Fruit fly (Drosophila melanogaster) whole organism, prepupa: Measurements from ENCODE around the gene CG12355.

Experiments
- Blimp-1 ChIP-seq: fragments of 200-800 bp; sonication (Bioruptor generic); optimal IDR thresholded peaks from 3 replicates; lab custom pipeline; 2017; ENCODE audit warnings: missing biosample characterization, missing genetic modification characterization, mild to moderate bottlenecking, moderate library complexity, missing genetic modification reagents
- CG10669 ChIP-seq: fragments of 200-800 bp; sonication (Bioruptor generic); optimal IDR thresholded peaks from 3 replicates; lab custom pipeline; 2018; ENCODE audit warnings: missing biosample characterization, mild to moderate bottlenecking, missing genetic modification characterization, moderate library complexity
- CG11294 ChIP-seq: fragments of 200-800 bp; sonication (Bioruptor generic); IDR thresholded peaks from 2 replicates; pipeline ENCODE4 v1.3.6; 2022; ENCODE audit warnings: missing biosample characterization, missing genetic modification characterization
- CG11902 ChIP-seq: fragments of 200-800 bp; sonication (Bioruptor generic); optimal IDR thresholded peaks from 3 replicates; lab custom pipeline; 2016; ENCODE audit warnings: missing biosample characterization, missing genetic modification characterization
- CG15336 ChIP-seq: fragments of 200-800 bp; sonication (Bioruptor generic); IDR thresholded peaks from 2 replicates; pipeline ENCODE4 v1.3.6; 2022; ENCODE audit warnings: missing biosample characterization, missing genetic modification characterization
- CG16779 ChIP-seq: fragments of 200-800 bp; sonication (Bioruptor generic); optimal IDR thresholded peaks from 3 replicates; lab custom pipeline; 2017; ENCODE audit warnings: missing biosample characterization, mild to moderate bottlenecking, missing genetic modification characterization
- CG3032 ChIP-seq: fragments of 200-800 bp; optimal IDR thresholded peaks from 2 replicates; lab custom pipeline; 2019; ENCODE audit warnings: missing biosample characterization, mild to moderate bottlenecking, missing genetic modification characterization, moderate library complexity
- CG31627 ChIP-seq: fragments of 200-800 bp; sonication (Bioruptor generic); optimal IDR thresholded peaks from 3 replicates; lab custom pipeline; 2016; ENCODE audit warnings: missing biosample characterization, missing genetic modification characterization
- CG32006 ChIP-seq: fragments of 200-800 bp; sonication (Bioruptor generic); optimal IDR thresholded peaks from 3 replicates; lab custom pipeline; 2017; ENCODE audit warnings: missing biosample characterization, mild to moderate bottlenecking, missing genetic modification characterization
- CG3919 ChIP-seq: fragments of 200-800 bp; sonication (Bioruptor generic); optimal IDR thresholded peaks from 3 replicates; lab custom pipeline; 2016; ENCODE audit warnings: missing biosample characterization, missing genetic modification characterization
- CG4318 ChIP-seq: fragments of 200-800 bp; sonication (Bioruptor generic); optimal IDR thresholded peaks from 3 replicates; lab custom pipeline; 2017; ENCODE audit warnings: missing biosample characterization, mild to moderate bottlenecking, missing genetic modification characterization
- CG6792 ChIP-seq: fragments of 200-800 bp; sonication (Bioruptor generic); optimal IDR thresholded peaks from 3 replicates; lab custom pipeline; 2016; ENCODE audit warnings: missing biosample characterization, missing genetic modification characterization
- CG7368 ChIP-seq: fragments of 200-800 bp; sonication (Bioruptor generic); optimal IDR thresholded peaks from 3 replicates; lab custom pipeline; 2016; ENCODE audit warnings: missing biosample characterization, missing genetic modification characterization
- CG8319 ChIP-seq: fragments of 200-800 bp; sonication (Bioruptor generic); optimal IDR thresholded peaks from 3 replicates; lab custom pipeline; 2016; ENCODE audit warnings: missing biosample characterization, missing genetic modification characterization
- CG9139 ChIP-seq: fragments of 200-800 bp; sonication (Bioruptor generic); optimal IDR thresholded peaks from 3 replicates; lab custom pipeline; 2017; ENCODE audit warnings: missing biosample characterization, mild to moderate bottlenecking, missing genetic modification characterization
- Eip75B ChIP-seq: fragments of 200-800 bp; sonication (Bioruptor generic); optimal IDR thresholded peaks from 3 replicates; lab custom pipeline; 2016; ENCODE audit warnings: missing biosample characterization, missing genetic modification characterization
- Eip93F ChIP-seq: fragments of 200-800 bp; sonication (Bioruptor generic); optimal IDR thresholded peaks from 2 replicates; lab custom pipeline; 2016; ENCODE audit warnings: missing biosample characterization, mild to moderate bottlenecking, missing genetic modification characterization
- Ets21C ChIP-seq: fragments of 200-800 bp; sonication (Bioruptor generic); optimal IDR thresholded peaks from 3 replicates; lab custom pipeline; 2016; ENCODE audit warnings: missing biosample characterization, missing genetic modification characterization
- Ets96B ChIP-seq: fragments of 200-800 bp; optimal IDR thresholded peaks from 2 replicates; lab custom pipeline; 2019; ENCODE audit warnings: missing biosample characterization, mild to moderate bottlenecking, missing genetic modification characterization, moderate library complexity
- Gug ChIP-seq: fragments of 200-800 bp; sonication (Bioruptor generic); IDR thresholded peaks from 2 replicates; pipeline ENCODE4 v1.3.6; 2022; ENCODE audit warnings: missing biosample characterization, missing genetic modification characterization
- Hr38 ChIP-seq: sonication (Bioruptor generic); optimal IDR thresholded peaks from 2 replicates; lab custom pipeline; 2016; ENCODE audit warnings: missing biosample characterization, missing genetic modification characterization
- Hr39 ChIP-seq: fragments of 200-800 bp; sonication (Bioruptor generic); optimal IDR thresholded peaks from 2 replicates; lab custom pipeline; 2016; ENCODE audit warnings: missing biosample characterization, missing genetic modification characterization
- Lpt ChIP-seq: fragments of 200-800 bp; sonication (Bioruptor generic); optimal IDR thresholded peaks from 3 replicates; lab custom pipeline; 2016; ENCODE audit warnings: missing biosample characterization, missing genetic modification characterization
- Met ChIP-seq: fragments of 200-800 bp; sonication (Bioruptor generic); optimal IDR thresholded peaks from 3 replicates; lab custom pipeline; 2016; ENCODE audit warnings: missing biosample characterization, missing genetic modification characterization
- OdsH ChIP-seq: fragments of 200-800 bp; sonication (Bioruptor generic); optimal IDR thresholded peaks from 3 replicates; lab custom pipeline; 2016; ENCODE audit warnings: missing biosample characterization, missing genetic modification characterization
- Smox ChIP-seq: fragments of 200-800 bp; sonication (Bioruptor generic); optimal IDR thresholded peaks from 3 replicates; lab custom pipeline; 2016; ENCODE audit warnings: missing biosample characterization, missing genetic modification characterization
- Sox102F ChIP-seq: fragments of 200-800 bp; sonication (Bioruptor generic); optimal IDR thresholded peaks from 2 replicates; lab custom pipeline; 2016; ENCODE audit warnings: missing biosample characterization, mild to moderate bottlenecking, missing genetic modification characterization
- Sox14 ChIP-seq: fragments of 200-800 bp; sonication (Bioruptor generic); optimal IDR thresholded peaks from 3 replicates; lab custom pipeline; 2016; ENCODE audit warnings: missing biosample characterization, missing genetic modification characterization
- Sox15 ChIP-seq: fragments of 200-800 bp; sonication (Bioruptor generic); optimal IDR thresholded peaks from 3 replicates; lab custom pipeline; 2016; ENCODE audit warnings: missing biosample characterization, missing genetic modification characterization
- achi ChIP-seq: fragments of 200-800 bp; sonication (Bioruptor generic); optimal IDR thresholded peaks from 3 replicates; lab custom pipeline; 2016; ENCODE audit warnings: missing biosample characterization, missing genetic modification characterization
- acj6 ChIP-seq: fragments of 200-800 bp; sonication (Bioruptor generic); optimal IDR thresholded peaks from 3 replicates; lab custom pipeline; 2016; ENCODE audit warnings: missing biosample characterization, missing genetic modification characterization
- cyc ChIP-seq: fragments of 200-800 bp; sonication (Bioruptor generic); optimal IDR thresholded peaks from 3 replicates; lab custom pipeline; 2016; ENCODE audit warnings: missing biosample characterization, missing genetic modification characterization
- dac ChIP-seq: fragments of 200-800 bp; sonication (Bioruptor generic); optimal IDR thresholded peaks from 2 replicates; lab custom pipeline; 2017; ENCODE audit warnings: missing biosample characterization, mild to moderate bottlenecking, missing genetic modification characterization
- dsx ChIP-seq: fragments of 200-800 bp; optimal IDR thresholded peaks from 3 replicates; lab custom pipeline; 2019; ENCODE audit warnings: missing biosample characterization, mild to moderate bottlenecking, missing genetic modification characterization, moderate library complexity; ENCODE audit not compliant: poor library complexity, severe bottlenecking
- eg ChIP-seq: fragments of 200-800 bp; sonication (Bioruptor generic); IDR thresholded peaks from 3 replicates; pipeline ENCODE4 v1.3.6; 2022; ENCODE audit warnings: missing biosample characterization, missing genetic modification characterization
- esn ChIP-seq: fragments of 200-800 bp; sonication (Bioruptor generic); optimal IDR thresholded peaks from 2 replicates; lab custom pipeline; 2016; ENCODE audit warnings: missing biosample characterization, mild to moderate bottlenecking, missing genetic modification characterization, moderate library complexity
- fd85E ChIP-seq: fragments of 200-800 bp; sonication (Bioruptor generic); optimal IDR thresholded peaks from 3 replicates; lab custom pipeline; 2016; ENCODE audit warnings: missing biosample characterization, missing genetic modification characterization
- fkh ChIP-seq: fragments of 200-800 bp; sonication (Bioruptor generic); optimal IDR thresholded peaks from 3 replicates; lab custom pipeline; 2017; ENCODE audit warnings: missing biosample characterization, mild to moderate bottlenecking, missing genetic modification characterization, moderate library complexity
- lz ChIP-seq: fragments of 200-800 bp; sonication (Bioruptor generic); optimal IDR thresholded peaks from 3 replicates; lab custom pipeline; 2016; ENCODE audit warnings: missing biosample characterization, missing genetic modification characterization
- net ChIP-seq: fragments of 200-800 bp; sonication (Bioruptor generic); optimal IDR thresholded peaks from 3 replicates; lab custom pipeline; 2016; ENCODE audit warnings: missing biosample characterization, missing genetic modification characterization
- salr ChIP-seq, 2 experiments: fragments of 200-800 bp; sonication (Bioruptor generic); optimal IDR thresholded peaks; 3 replicates each; lab custom pipeline; 2016 to 2018; ENCODE audit warnings: missing biosample characterization in 2 of 2, missing genetic modification characterization in 2 of 2, mild to moderate bottlenecking in 1 of 2
- spab ChIP-seq: fragments of 200-800 bp; sonication (Bioruptor generic); optimal IDR thresholded peaks from 2 replicates; lab custom pipeline; 2017; ENCODE audit warnings: missing biosample characterization, mild to moderate bottlenecking, missing genetic modification characterization, missing genetic modification reagents
- svp ChIP-seq: fragments of 200-800 bp; sonication (Bioruptor generic); peaks from one replicate; lab custom pipeline; 2016; ENCODE audit warnings: missing biosample characterization, missing genetic modification characterization
- topi ChIP-seq: fragments of 200-800 bp; sonication (Bioruptor generic); optimal IDR thresholded peaks from 3 replicates; lab custom pipeline; 2016; ENCODE audit warnings: missing biosample characterization, missing genetic modification characterization
- vri ChIP-seq: fragments of 200-800 bp; sonication (Bioruptor generic); optimal IDR thresholded peaks from 3 replicates; lab custom pipeline; 2016; ENCODE audit warnings: missing biosample characterization, mild to moderate bottlenecking, missing genetic modification characterization

CG12355 gene

DNA sequence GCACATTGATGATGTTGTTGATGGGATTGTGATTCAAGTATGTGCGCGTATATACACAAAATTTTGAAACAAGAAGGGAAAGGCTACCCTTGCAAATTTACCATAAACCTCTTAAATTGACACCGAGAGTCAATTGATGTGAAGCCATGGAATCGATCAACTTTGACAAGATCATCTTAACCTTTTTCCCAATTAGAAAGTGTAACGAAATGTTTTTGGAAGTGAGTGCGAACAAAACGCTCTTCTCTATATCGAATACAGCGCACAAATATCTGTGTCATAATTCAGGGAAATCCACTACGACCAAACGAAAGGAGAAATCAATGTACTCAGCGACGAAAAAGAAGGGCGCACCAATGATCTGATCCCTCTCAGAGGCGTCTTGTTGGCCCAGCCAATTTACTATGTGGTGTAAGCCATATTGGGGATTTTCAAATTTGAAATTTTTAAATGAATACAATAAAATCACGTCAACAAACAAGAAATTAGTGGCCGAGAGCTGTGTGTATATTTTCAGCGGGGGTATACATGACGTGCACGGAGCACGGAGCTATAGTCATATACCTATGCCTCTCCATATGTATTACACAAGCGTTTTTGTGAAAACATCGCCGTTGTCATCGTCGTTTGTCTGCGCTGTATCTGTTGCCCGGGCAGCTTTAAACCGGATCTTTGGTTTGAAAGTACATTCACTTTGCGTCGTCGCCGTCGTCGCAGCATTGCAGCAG is 38.2 kb upstream of the CG12355 start (continued):
- TF ChIP-seq CG15336 (GFP tag; lab: Robert Waterston, UW): peak; percentile 74
- peak; percentile 54 for TF ChIP-seq dsx (GFP tag; lab: Kevin White, UChicago)
- peak; percentile 52 for TF ChIP-seq Blimp-1 (GFP tag; lab: Kevin White, UChicago)
- peak; percentile 86 for TF ChIP-seq CG31627 (GFP tag; lab: Kevin White, UChicago)
- TF ChIP-seq Met (GFP tag; lab: Kevin White, UChicago): peak; percentile 90
- peak; percentile 82 for TF ChIP-seq Eip75B (GFP tag; lab: Kevin White, UChicago)
- TF ChIP-seq CG7368 (GFP tag; lab: Kevin White, UChicago): peak; percentile 73
- peak; percentile 25 to 31 for TF ChIP-seq salr (GFP tag; optimal IDR thresholded peaks at IDR 0.05; lab: Kevin White, UChicago)
- TF ChIP-seq Hr38 (GFP tag; lab: Kevin White, UChicago): no peak
- TF ChIP-seq vri: peak; percentile 82
- peak; percentile 66 for TF ChIP-seq Ets96B
- TF ChIP-seq net (GFP tag; lab: Kevin White, UChicago): peak; percentile 50
- TF ChIP-seq dac (GFP tag; lab: Kevin White, UChicago): peak; percentile 61
- TF ChIP-seq Sox102F (GFP tag; lab: Kevin White, UChicago): peak; percentile 80
- no peak for TF ChIP-seq fd85E (GFP tag; lab: Kevin White, UChicago)
- TF ChIP-seq topi (GFP tag; lab: Kevin White, UChicago): peak; percentile 84
- peak; percentile 89 for TF ChIP-seq Hr39 (GFP tag; lab: Kevin White, UChicago)
- TF ChIP-seq Eip93F (GFP tag; lab: Kevin White, UChicago): no peak
- TF ChIP-seq eg (GFP tag; lab: Robert Waterston, UW): peak; percentile 39; the same call in 2 of the 3 replicates
- TF ChIP-seq fkh (GFP tag; lab: Kevin White, UChicago): no peak
- peak; percentile 65 for TF ChIP-seq OdsH
- peak; percentile 88 for TF ChIP-seq Sox14 (GFP tag; lab: Kevin White, UChicago)
- peak; percentile 69 for TF ChIP-seq CG6792 (GFP tag; lab: Kevin White, UChicago)

DNA sequence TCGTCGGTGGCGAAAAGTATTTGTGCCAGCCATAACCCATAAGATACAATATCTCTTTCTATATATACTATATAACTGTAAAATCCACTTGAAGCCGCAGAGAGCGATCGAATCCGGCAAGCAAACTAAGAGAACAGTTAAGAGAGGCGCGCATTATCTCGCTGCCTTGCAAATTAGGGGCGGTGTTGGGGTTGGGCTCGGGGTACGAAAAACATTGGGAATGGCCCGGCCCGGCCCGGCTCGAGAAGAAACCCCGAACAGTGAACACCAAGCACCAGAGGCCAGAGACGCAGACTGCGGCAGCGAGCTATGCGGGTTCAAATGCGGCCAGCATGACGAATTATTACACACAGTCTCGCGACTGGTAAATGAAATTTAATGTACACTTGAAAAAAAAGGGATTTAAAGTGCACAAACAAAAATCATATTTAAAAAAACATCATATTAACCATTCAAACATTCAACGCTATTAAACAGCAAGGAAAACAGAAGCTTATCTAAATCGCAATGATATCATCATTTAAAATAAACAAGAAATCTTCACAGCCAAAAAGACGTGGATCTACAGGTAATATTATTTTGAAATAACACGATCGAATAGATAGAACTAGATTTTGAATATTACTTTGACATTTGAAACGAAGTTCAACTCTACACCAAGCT is 37.1 kb upstream of the CG12355 start:
- TF ChIP-seq Lpt (GFP tag; lab: Kevin White, UChicago) (peak; percentile 31), CG9139 (GFP tag; lab: Kevin White, UChicago) (no peak), vri (peak; percentile 55), CG11294 (peak; percentile 52; the same call in 1 of the 2 replicates), CG3032 (tag; lab: Kevin White, UChicago) (peak; percentile 43), Eip75B (GFP tag; lab: Kevin White, UChicago) (peak; percentile 38), cyc (GFP tag; lab: Kevin White, UChicago) (peak; percentile 65), fkh (GFP tag; lab: Kevin White, UChicago) (no peak), net (GFP tag; lab: Kevin White, UChicago) (no peak), salr (GFP tag; optimal IDR thresholded peaks at IDR 0.05; lab: Kevin White, UChicago) (peak in 1 of 2 experiments; percentile 57), topi (GFP tag; lab: Kevin White, UChicago) (peak; percentile 63), Gug (peak; percentile 58), CG10669 (GFP tag; lab: Kevin White, UChicago) (peak; percentile 35), lz (GFP tag; lab: Kevin White, UChicago) (peak; percentile 25), CG32006 (GFP tag; lab: Kevin White, UChicago) (peak; percentile 68), CG3919 (GFP tag; lab: Kevin White, UChicago) (peak; percentile 66), Sox15 (GFP tag; lab: Kevin White, UChicago) (no peak), CG4318 (GFP tag; lab: Kevin White, UChicago) (peak; percentile 45), Smox (peak; percentile 42), svp (GFP tag; lab: Kevin White, UChicago) (peak; percentile 95), Ets21C (GFP tag; lab: Kevin White, UChicago) (peak; percentile 27), Hr39 (GFP tag; lab: Kevin White, UChicago) (peak; percentile 61), Met (GFP tag; lab: Kevin White, UChicago) (peak; percentile 63), esn (GFP tag; lab: Kevin White, UChicago) (peak; percentile 47), CG8319 (GFP tag; lab: Kevin White, UChicago) (peak; percentile 3), OdsH (peak; percentile 1), Blimp-1 (GFP tag; lab: Kevin White, UChicago) (peak; percentile 2), Sox102F (GFP tag; lab: Kevin White, UChicago) (no peak), acj6 (GFP tag; lab: Kevin White, UChicago) (peak; percentile 1), spab (GFP tag; lab: Kevin White, UChicago) (peak; percentile 52), Eip93F (GFP tag; lab: Kevin White, UChicago) (peak; percentile 34), CG11902 (no peak), CG16779 (no peak), achi (GFP tag; lab: Kevin White, UChicago) (peak; percentile 11)
